Worm (Caenorhabditis elegans) whole organism, L4/young adult: ENCODE data around the gene T05A8.11.

Experiments
- W03F9.2 ChIP-seq: fragments of 150-350 bp; optimal IDR thresholded peaks from 2 replicates; lab custom pipeline; 2014; ENCODE audit warnings: missing biosample characterization, missing genetic modification characterization
- him-1 ChIP-seq: sonication (generic microtip); optimal IDR thresholded peaks from 2 replicates; lab custom pipeline; 2016; ENCODE audit warnings: missing genotype, missing genetic modification reagents, missing genetic modification characterization, missing compliant biosample characterization

DNA sequence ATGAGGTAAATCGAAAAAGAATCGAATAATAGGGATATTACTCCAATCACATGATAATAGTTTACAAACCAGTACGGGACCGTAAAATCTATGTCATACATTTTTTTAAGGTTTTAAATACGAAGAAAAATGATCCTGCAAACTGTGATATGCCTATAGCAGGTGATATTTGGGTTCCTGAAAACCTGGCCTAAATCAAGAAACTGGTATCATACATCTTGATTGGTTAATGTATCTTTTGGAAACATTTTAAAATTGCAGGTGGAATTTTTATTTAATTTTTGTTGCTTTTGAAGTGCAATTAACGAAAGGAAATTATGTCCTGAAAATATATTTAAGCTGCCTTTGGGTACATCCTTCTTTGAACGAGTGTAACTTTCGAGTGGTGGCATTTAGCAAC, 25.2 kb downstream of the T05A8.11 start, which contains the start of gene sri-61:
- TF ChIP-seq him-1 (tag; lab: Kevin White, UChicago) (no peak), W03F9.2 (tag; lab: Kevin White, UChicago) (no peak)
